Fruit fly (Drosophila melanogaster): ENCODE measurements around the gene Drsl6.
A peak's percentile ranks its signal among the peaks of the same experiment; 100 is the strongest.

Gene Drsl6

dm6 chr3L:3300345-3300744 lies 35.9 kb downstream of the Drsl6 start (continued):
- peak; percentile 61 for TF ChIP-seq CG14050 (GFP tag; IDR thresholded peaks at IDR 0.05)
- TF ChIP-seq Dp (GFP tag; optimal IDR thresholded peaks at IDR 0.05) = no peak
- peak; percentile 6 for TF ChIP-seq CG16815 (GFP tag; optimal IDR thresholded peaks at IDR 0.05)
- no peak for TF ChIP-seq corto (GFP tag; optimal IDR thresholded peaks at IDR 0.05)
- no peak for TF ChIP-seq al (GFP tag; IDR thresholded peaks at IDR 0.05)
- peak; percentile 42; the same call in 1 of the 2 replicates for TF ChIP-seq Rx (GFP tag; IDR thresholded peaks at IDR 0.05)
- TF ChIP-seq YL-1 (GFP tag; optimal IDR thresholded peaks at IDR 0.05) = no peak
- TF ChIP-seq CG11456 (GFP tag; IDR thresholded peaks at IDR 0.05) = peak; percentile 63; the same call in 1 of the 3 replicates
- peak; percentile 66 for TF ChIP-seq CG4424 (GFP tag; optimal IDR thresholded peaks at IDR 0.05)
- peak; percentile 49 for TF ChIP-seq Xbp1 (GFP tag; optimal IDR thresholded peaks at IDR 0.05)
- TF ChIP-seq Side (GFP tag; optimal IDR thresholded peaks at IDR 0.05) = no peak
- no peak for TF ChIP-seq Sin3A (optimal IDR thresholded peaks at IDR 0.05)
- peak; percentile 45; the same call in 1 of the 3 replicates for TF ChIP-seq Optix (GFP tag; IDR thresholded peaks at IDR 0.05)
- no peak for TF ChIP-seq gfzf (GFP tag; optimal IDR thresholded peaks at IDR 0.05)
- no peak for TF ChIP-seq abd-A (tag; optimal IDR thresholded peaks at IDR 0.05)
- TF ChIP-seq gcm2 (GFP tag; optimal IDR thresholded peaks at IDR 0.05) = no peak
- TF ChIP-seq NFAT (GFP tag; IDR thresholded peaks at IDR 0.05) = no peak
- no peak for TF ChIP-seq her (GFP tag; optimal IDR thresholded peaks at IDR 0.05)
- TF ChIP-seq ash1 (GFP tag; optimal IDR thresholded peaks at IDR 0.05) = no peak
- no peak for TF ChIP-seq nau (GFP tag; optimal IDR thresholded peaks at IDR 0.05)
- no peak for TF ChIP-seq CrebB (tag; optimal IDR thresholded peaks at IDR 0.05)
- peak; percentile 61 for TF ChIP-seq ap (GFP tag; IDR thresholded peaks at IDR 0.05)
- peak; percentile 1 for TF ChIP-seq NfI (GFP tag; optimal IDR thresholded peaks at IDR 0.05)
- TF ChIP-seq CG17912 (GFP tag; optimal IDR thresholded peaks at IDR 0.05) = no peak
- TF ChIP-seq H2.0 (GFP tag; IDR thresholded peaks at IDR 0.05) = peak; percentile 71
- no peak for TF ChIP-seq zf30C (GFP tag; optimal IDR thresholded peaks at IDR 0.05)
- TF ChIP-seq CG3281 (GFP tag; optimal IDR thresholded peaks at IDR 0.05) = no peak
- TF ChIP-seq sim (GFP tag; IDR thresholded peaks at IDR 0.05) = 0 out of 2 replicates have a peak, but pooled peaks have one; percentile 55
- TF ChIP-seq NK7.1 (GFP tag; optimal IDR thresholded peaks at IDR 0.05) = peak; percentile 30
- TF ChIP-seq CG17361 (GFP tag; IDR thresholded peaks at IDR 0.05) = peak; percentile 62; the same call in 2 of the 3 replicates
- peak; percentile 50 for TF ChIP-seq nerfin-1 (tag; optimal IDR thresholded peaks at IDR 0.05)
- peak; percentile 35 for TF ChIP-seq CG10209 (GFP tag; optimal IDR thresholded peaks at IDR 0.05)
- peak; percentile 70 for TF ChIP-seq Spps (tag; optimal IDR thresholded peaks at IDR 0.05)
- TF ChIP-seq CG10979 (tag; optimal IDR thresholded peaks at IDR 0.05) = peak; percentile 67
- TF ChIP-seq wdn (GFP tag; IDR thresholded peaks at IDR 0.05) = no peak
- TF ChIP-seq eve (GFP tag; optimal IDR thresholded peaks at IDR 0.05) = peak in 1 of 2 experiments; percentile 83
- TF ChIP-seq Doc3 (GFP tag; IDR thresholded peaks at IDR 0.05; ENCODE audit: partially characterized antibody) = no peak
- no peak for TF ChIP-seq emc (GFP tag; optimal IDR thresholded peaks at IDR 0.05)
- TF ChIP-seq CG12744 (GFP tag; optimal IDR thresholded peaks at IDR 0.05) = no peak
- TF ChIP-seq pan (optimal IDR thresholded peaks at IDR 0.05) = no peak
- TF ChIP-seq pan (GFP tag; optimal IDR thresholded peaks at IDR 0.05 in 1 of 2, IDR thresholded peaks at IDR 0.05 in 1 of 2) = peak in 1 of 2 experiments; percentile 83
- no peak for TF ChIP-seq CG13123 (GFP tag; optimal IDR thresholded peaks at IDR 0.05)
- peak; percentile 57; the same call in 1 of the 2 replicates for TF ChIP-seq Atf6 (GFP tag; IDR thresholded peaks at IDR 0.05)
- TF ChIP-seq Meics (GFP tag; optimal IDR thresholded peaks at IDR 0.05) = no peak
- no peak for TF ChIP-seq CG12104 (GFP tag; optimal IDR thresholded peaks at IDR 0.05)
- no peak for TF ChIP-seq crol (GFP tag; IDR thresholded peaks at IDR 0.05)
- peak; percentile 44 for TF ChIP-seq CG5180 (GFP tag; optimal IDR thresholded peaks at IDR 0.05)
- peak; percentile 27 for TF ChIP-seq eyg (GFP tag; optimal IDR thresholded peaks at IDR 0.05)
- no peak for TF ChIP-seq PHDP (tag; optimal IDR thresholded peaks at IDR 0.05)
- TF ChIP-seq CG10321 (GFP tag; IDR thresholded peaks at IDR 0.05) = no peak
- TF ChIP-seq HLH4C (GFP tag; IDR thresholded peaks at IDR 0.05; ENCODE audit: partially characterized antibody) = no peak
- TF ChIP-seq nerfin-2 (GFP tag; IDR thresholded peaks at IDR 0.05; ENCODE audit: partially characterized antibody) = no peak

All from whole organism, embryonic.